Worm (Caenorhabditis elegans) whole organism, L4 larva: Measurements from ENCODE around the gene clec-175.

Experiments used
- R02D3.7 ChIP-seq: fragments of 150-350 bp; sonication (generic microtip); optimal IDR thresholded peaks from 3 replicates; lab custom pipeline; 2014; ENCODE audit warnings: missing biosample characterization, missing genetic modification characterization
- ceh-62 ChIP-seq: sonication (generic microtip); optimal IDR thresholded peaks from 2 replicates; lab custom pipeline; 2017; ENCODE audit warnings: missing biosample characterization, missing genetic modification characterization
- zfp-2 ChIP-seq: sonication (generic microtip); optimal IDR thresholded peaks from 2 replicates; lab custom pipeline; 2016; ENCODE audit warnings: mild to moderate bottlenecking, missing genetic modification characterization, missing compliant biosample characterization

DNA sequence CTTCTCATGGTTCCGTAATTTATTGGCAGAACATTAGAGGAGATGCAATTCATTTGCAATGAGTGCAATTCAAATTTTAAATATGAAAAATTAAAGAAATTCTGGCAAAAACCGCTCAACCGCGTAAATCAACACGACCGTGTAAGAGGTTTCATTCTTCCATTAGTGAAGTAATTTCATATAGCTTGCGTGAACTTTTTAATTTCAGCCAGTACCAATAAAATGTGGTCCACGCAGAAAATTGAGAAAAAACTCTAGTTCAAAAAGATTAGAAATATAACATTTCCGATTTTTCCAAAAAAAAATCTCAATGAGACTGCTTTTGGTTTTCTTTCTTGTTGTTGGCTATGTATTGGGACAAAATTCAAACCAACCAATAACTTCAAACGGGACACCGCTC, at the start of gene clec-175:
- TF ChIP-seq zfp-2 (tag; lab: Kevin White, UChicago) (no peak), ceh-62 (tag; lab: Kevin White, UChicago) (no peak), R02D3.7 (no peak)
